In genomic region chrII:3062222-3062621, ce11 we compare ENCODE assay signal across 1 worm cellular context.
TF ChIP-seq lines count a peak whose summit lies in the region.

No protein-coding gene starts in this region.

TF ChIP-seq in whole organism, L4 larva, 104 proteins besides CTCF, POLR2A, EP300 and RAD21 (continued from another document):
- TF ChIP-seq snpc-1.2 (GFP tag; IDR thresholded peaks at IDR 0.05; lab: Robert Waterston, UW) (peak; percentile 74), php-3 (GFP tag; IDR thresholded peaks at IDR 0.05; lab: Robert Waterston, UW) (peak; percentile 47; the same call in 1 of the 2 replicates), nhr-11 (tag; optimal IDR thresholded peaks at IDR 0.05; lab: Kevin White, UChicago) (no peak), hlh-30 (tag; optimal IDR thresholded peaks at IDR 0.05; lab: Kevin White, UChicago; ENCODE audit: insufficient read depth) (peak; percentile 69), vab-7 (GFP tag; IDR thresholded peaks at IDR 0.05; lab: Robert Waterston, UW) (peak; percentile 75), fkh-10 (GFP tag; optimal IDR thresholded peaks at IDR 0.05; lab: Kevin White, UChicago) (no peak), T26A8.4 (GFP tag; IDR thresholded peaks at IDR 0.05; lab: Robert Waterston, UW) (peak; percentile 59), hlh-11 (tag; optimal IDR thresholded peaks at IDR 0.05; lab: Kevin White, UChicago) (peak; percentile 36), egl-27 (tag; optimal IDR thresholded peaks at IDR 0.05; lab: Kevin White, UChicago) (no peak), nhr-102 (tag; optimal IDR thresholded peaks at IDR 0.05; lab: Kevin White, UChicago) (peak; percentile 64), madf-9 (GFP tag; conservative IDR thresholded peaks at IDR 0.05; lab: Robert Waterston, UW) (peak; percentile 79), F49E8.2 (tag; optimal IDR thresholded peaks at IDR 0.05; lab: Kevin White, UChicago; ENCODE audit: borderline replicate concordance) (peak; percentile 15), zip-11 (GFP tag; IDR thresholded peaks at IDR 0.05; lab: Robert Waterston, UW) (no peak), nhr-6 (tag; optimal IDR thresholded peaks at IDR 0.05; lab: Kevin White, UChicago) (no peak), unc-39 (tag; optimal IDR thresholded peaks at IDR 0.05; lab: Kevin White, UChicago) (no peak)
